Fruit fly (Drosophila melanogaster): ENCODE results near the gene Atg17.
A peak's percentile ranks its signal among the peaks of the same experiment; 100 is the strongest.

Gene Atg17

DNA sequence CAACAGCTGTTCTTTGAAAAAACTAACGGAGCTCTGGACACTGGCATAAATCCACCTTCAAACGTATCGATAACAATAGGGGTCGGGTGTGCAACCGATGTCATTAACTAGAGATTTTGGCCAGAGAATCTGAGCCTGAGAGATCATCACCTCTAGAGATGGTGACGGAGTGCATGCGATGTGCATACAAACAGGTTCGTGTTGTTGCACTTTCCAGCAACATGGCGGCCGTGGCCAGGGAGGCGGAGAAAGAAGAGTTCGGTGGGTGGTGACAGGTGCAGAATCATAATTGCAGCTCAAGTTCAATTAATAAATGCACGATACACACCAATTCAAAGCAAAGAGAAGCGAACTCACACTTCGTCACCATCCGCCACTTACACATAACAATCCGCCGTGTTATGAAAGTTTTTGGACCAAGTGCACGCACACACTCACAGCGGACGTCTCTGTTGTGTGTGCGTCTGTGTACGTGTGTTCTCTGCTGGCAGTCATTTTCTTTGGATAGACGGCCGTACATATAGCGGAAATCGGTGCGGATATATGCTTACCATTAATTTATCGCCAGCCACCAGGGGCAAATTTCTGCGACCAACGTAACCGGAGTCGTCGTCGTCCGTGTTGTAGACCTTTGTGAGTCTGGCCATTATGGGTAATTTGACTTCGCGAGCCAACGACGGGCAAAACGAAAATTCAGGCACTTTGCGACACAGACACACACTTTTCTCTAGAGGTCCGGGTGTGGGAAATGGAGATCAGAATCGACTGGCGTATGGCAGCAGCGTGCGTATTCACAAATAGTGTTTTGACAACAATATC lies 10.3 kb upstream of the Atg17 start (continued):
- peak; percentile 16 for TF ChIP-seq esn (GFP tag; optimal IDR thresholded peaks at IDR 0.05)
- TF ChIP-seq CG8319 (GFP tag; optimal IDR thresholded peaks at IDR 0.05), result no peak
- TF ChIP-seq CG6792 (GFP tag; optimal IDR thresholded peaks at IDR 0.05), result peak; percentile 14
- no peak for TF ChIP-seq Ets21C (GFP tag; optimal IDR thresholded peaks at IDR 0.05)
- peak; percentile 2 for TF ChIP-seq cyc (GFP tag; optimal IDR thresholded peaks at IDR 0.05)
- peak; percentile 2 for TF ChIP-seq achi (GFP tag; optimal IDR thresholded peaks at IDR 0.05)
- no peak for TF ChIP-seq CG10669 (GFP tag; optimal IDR thresholded peaks at IDR 0.05)
- TF ChIP-seq CG8119 (GFP tag; IDR thresholded peaks at IDR 0.05), result peak; percentile 19; the same call in 1 of the 3 replicates
- no peak for TF ChIP-seq Ets96B (tag; optimal IDR thresholded peaks at IDR 0.05)
- no peak for TF ChIP-seq Sox15 (GFP tag; optimal IDR thresholded peaks at IDR 0.05)
- peak; percentile 94 for TF ChIP-seq svp (GFP tag)
- no peak for TF ChIP-seq CG32006 (GFP tag; optimal IDR thresholded peaks at IDR 0.05)
- TF ChIP-seq CG10631 (GFP tag; optimal IDR thresholded peaks at IDR 0.05), result no peak
- TF ChIP-seq Smox (GFP tag; optimal IDR thresholded peaks at IDR 0.05), result no peak
- TF ChIP-seq eg (GFP tag; IDR thresholded peaks at IDR 0.05), result no peak
- no peak for TF ChIP-seq CG6276 (GFP tag; optimal IDR thresholded peaks at IDR 0.05)
- no peak for TF ChIP-seq Sox102F (GFP tag; optimal IDR thresholded peaks at IDR 0.05)
- no peak for TF ChIP-seq CG11762 (GFP tag; optimal IDR thresholded peaks at IDR 0.05; ENCODE audit: insufficient read depth)
- TF ChIP-seq ss (GFP tag; optimal IDR thresholded peaks at IDR 0.05), result no peak
- no peak for TF ChIP-seq CG11902 (GFP tag; optimal IDR thresholded peaks at IDR 0.05)
- no peak for TF ChIP-seq Sox14 (GFP tag; optimal IDR thresholded peaks at IDR 0.05)

DNA sequence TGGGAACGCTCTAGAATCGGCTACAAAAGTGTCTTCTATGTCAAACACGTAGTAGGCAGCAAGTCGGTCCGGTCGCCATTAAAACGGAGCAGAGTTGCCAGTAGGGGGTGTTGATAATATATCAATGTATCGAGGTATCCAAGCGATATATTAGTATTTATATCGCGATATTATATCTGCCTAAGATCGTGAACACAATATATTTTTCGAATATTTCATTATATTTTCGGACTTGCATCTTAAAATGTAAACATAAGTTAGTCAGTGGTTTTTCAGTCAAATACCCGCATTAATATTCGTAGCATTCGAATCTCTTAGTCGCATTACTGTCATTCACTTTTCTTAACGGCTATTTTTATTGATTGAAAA lies 9.7 kb upstream of the Atg17 start, which contains the start of gene CG2182:
CG2182 (minus strand) TSS at position 84 of the 369 bp plus-strand sequence.
- TF ChIP-seq fd59A (GFP tag; optimal IDR thresholded peaks at IDR 0.05), result no peak
- no peak for TF ChIP-seq Blimp-1 (GFP tag; optimal IDR thresholded peaks at IDR 0.05)
- no peak for TF ChIP-seq acj6 (GFP tag; optimal IDR thresholded peaks at IDR 0.05)
- TF ChIP-seq Hr38 (GFP tag; optimal IDR thresholded peaks at IDR 0.05), result no peak
- peak; percentile 18 for TF ChIP-seq dsx (GFP tag; optimal IDR thresholded peaks at IDR 0.05; ENCODE audit: poor library complexity, severe bottlenecking)
- TF ChIP-seq CG7368 (GFP tag; optimal IDR thresholded peaks at IDR 0.05), result no peak
- no peak for TF ChIP-seq Smox (GFP tag; optimal IDR thresholded peaks at IDR 0.05)
- TF ChIP-seq CG16779 (tag; optimal IDR thresholded peaks at IDR 0.05), result no peak
- TF ChIP-seq fkh (GFP tag; optimal IDR thresholded peaks at IDR 0.05), result no peak
- TF ChIP-seq dac (GFP tag; optimal IDR thresholded peaks at IDR 0.05), result no peak
- TF ChIP-seq Eip75B (GFP tag; optimal IDR thresholded peaks at IDR 0.05), result no peak
- TF ChIP-seq CG31627 (GFP tag; optimal IDR thresholded peaks at IDR 0.05), result peak; percentile 22
- no peak for TF ChIP-seq CG9139 (GFP tag; optimal IDR thresholded peaks at IDR 0.05)
- no peak for TF ChIP-seq CG3032 (tag; optimal IDR thresholded peaks at IDR 0.05)
- TF ChIP-seq CG11294 (GFP tag; IDR thresholded peaks at IDR 0.05), result no peak
- TF ChIP-seq Sox15 (GFP tag; optimal IDR thresholded peaks at IDR 0.05), result no peak
- no peak for TF ChIP-seq svp (GFP tag)
- no peak for TF ChIP-seq CG8632 (GFP tag; optimal IDR thresholded peaks at IDR 0.05)
- TF ChIP-seq Eip78C (GFP tag), result no peak
- no peak for TF ChIP-seq Ets96B (tag; optimal IDR thresholded peaks at IDR 0.05)
- no peak for TF ChIP-seq CG11902 (GFP tag; optimal IDR thresholded peaks at IDR 0.05)
- peak; percentile 36 for TF ChIP-seq lz (GFP tag; optimal IDR thresholded peaks at IDR 0.05)
